Worm (Caenorhabditis elegans) whole organism, L4 larva: Measurements from ENCODE around the gene ckb-4.

ENCODE experiments used
- F10B5.3 ChIP-seq: sonication (generic microtip); optimal IDR thresholded peaks from 2 replicates; lab custom pipeline; 2016; ENCODE audit warnings: mild to moderate bottlenecking, missing genetic modification characterization, missing compliant biosample characterization
- F37D6.2 ChIP-seq: sonication (generic microtip); optimal IDR thresholded peaks from 2 replicates; lab custom pipeline; 2016; ENCODE audit warnings: mild to moderate bottlenecking, missing genetic modification characterization, missing compliant biosample characterization
- F49E8.2 ChIP-seq: sonication (generic microtip); optimal IDR thresholded peaks from 2 replicates; lab custom pipeline; 2016; ENCODE audit warnings: missing compliant biosample characterization, mild to moderate bottlenecking, missing genetic modification characterization, borderline replicate concordance
- T26A8.4 ChIP-seq: fragments of 200-800 bp; sonication (Bioruptor generic); IDR thresholded peaks from 2 replicates; pipeline ENCODE4 v1.3.6; 2022; ENCODE audit warnings: missing genetic modification characterization, missing compliant biosample characterization
- ZK337.2 ChIP-seq: fragments of 200-800 bp; sonication (Bioruptor generic); IDR thresholded peaks from 2 replicates; pipeline ENCODE4 v1.3.6; 2022; ENCODE audit warnings: missing genetic modification reagents, missing genetic modification characterization, missing compliant biosample characterization
- ZK546.5 ChIP-seq, 2 experiments: sonication (generic microtip); optimal IDR thresholded peaks; 2 replicates each; lab custom pipeline; 2017; ENCODE audit warnings: missing biosample characterization in 2 of 2, missing genetic modification characterization in 2 of 2
- aha-1 ChIP-seq: fragments of 150-350 bp; peaks from one replicate; lab custom pipeline; 2014; ENCODE audit warnings: missing biosample characterization, missing genetic modification characterization
- aly-2 ChIP-seq: sonication (generic microtip); optimal IDR thresholded peaks from 2 replicates; lab custom pipeline; 2018; ENCODE audit warnings: missing biosample characterization, missing genetic modification characterization
- ceh-28 ChIP-seq: fragments of 150-350 bp; optimal IDR thresholded peaks from 2 replicates; lab custom pipeline; 2014; ENCODE audit warnings: missing biosample characterization, missing genetic modification reagents, missing genetic modification characterization
- ceh-44 ChIP-seq: fragments of 200-800 bp; sonication (Bioruptor generic); IDR thresholded peaks from 2 replicates; pipeline ENCODE4 v1.3.6; 2022; ENCODE audit warnings: missing genetic modification reagents, missing genetic modification characterization, missing compliant biosample characterization
- daf-19 ChIP-seq: fragments of 200-800 bp; sonication (Bioruptor generic); conservative IDR thresholded peaks from 2 replicates; pipeline ENCODE4 v1.3.6; 2022; ENCODE audit warnings: missing genetic modification characterization, missing compliant biosample characterization
- daf-8 ChIP-seq: fragments of 200-800 bp; sonication (Bioruptor generic); IDR thresholded peaks from 2 replicates; pipeline ENCODE4 v1.3.6; 2022; ENCODE audit warnings: missing genetic modification characterization, missing compliant biosample characterization
- dmd-8 ChIP-seq: fragments of 200-800 bp; sonication (Bioruptor generic); IDR thresholded peaks from 2 replicates; pipeline ENCODE4 v1.3.6; 2022; ENCODE audit warnings: missing genetic modification characterization, missing compliant biosample characterization
- duxl-1 ChIP-seq: sonication (generic microtip); optimal IDR thresholded peaks from 2 replicates; lab custom pipeline; 2016; ENCODE audit warnings: mild to moderate bottlenecking, missing genetic modification characterization, moderate library complexity, missing compliant biosample characterization; ENCODE audit not compliant: poor library complexity
- egl-43 ChIP-seq: fragments of 200-800 bp; sonication (Bioruptor generic); IDR thresholded peaks from 2 replicates; pipeline ENCODE4 v1.3.6; 2022; ENCODE audit warnings: missing genetic modification reagents, missing genetic modification characterization, missing compliant biosample characterization
- gei-8 ChIP-seq: fragments of 200-800 bp; sonication (Bioruptor generic); optimal IDR thresholded peaks from 2 replicates; lab custom pipeline; 2018; ENCODE audit warnings: mild to moderate bottlenecking, missing genetic modification characterization, missing compliant biosample characterization
- hlh-11 ChIP-seq: fragments of 200-800 bp; sonication (Bioruptor generic); optimal IDR thresholded peaks from 2 replicates; lab custom pipeline; 2018; ENCODE audit warnings: mild to moderate bottlenecking, missing genetic modification characterization, missing compliant biosample characterization
- lin-1 ChIP-seq: fragments of 200-800 bp; sonication (Bioruptor generic); IDR thresholded peaks from 2 replicates; pipeline ENCODE4 v1.3.6; 2022; ENCODE audit warnings: missing genetic modification reagents, missing genetic modification characterization, missing compliant biosample characterization
- lin-13 ChIP-seq: fragments of 150-350 bp; optimal IDR thresholded peaks from 2 replicates; lab custom pipeline; 2014; ENCODE audit warnings: missing biosample characterization, missing genetic modification reagents, missing genetic modification characterization
- lin-39 ChIP-seq: fragments of 150-350 bp; optimal IDR thresholded peaks from 2 replicates; lab custom pipeline; 2014; ENCODE audit warnings: missing biosample characterization, missing genetic modification reagents, missing genetic modification characterization
- madf-5 ChIP-seq, 2 experiments: fragments of 200-800 bp; sonication (Bioruptor generic); IDR thresholded peaks; 2 replicates each; pipeline ENCODE4 v1.3.6; 2022; ENCODE audit warnings: missing compliant biosample characterization in 2 of 2, missing genetic modification characterization in 2 of 2
- mdt-29 ChIP-seq: fragments of 200-800 bp; sonication (Bioruptor generic); IDR thresholded peaks from 2 replicates; pipeline ENCODE4 v1.3.6; 2022; ENCODE audit warnings: missing genetic modification reagents, missing genetic modification characterization, missing compliant biosample characterization
- mep-1 ChIP-seq: fragments of 150-350 bp; sonication (generic microtip); optimal IDR thresholded peaks from 3 replicates; lab custom pipeline; 2014; ENCODE audit warnings: missing biosample characterization, missing genetic modification characterization
- mxl-3 ChIP-seq: fragments of 200-800 bp; sonication (Bioruptor generic); optimal IDR thresholded peaks from 2 replicates; lab custom pipeline; 2018; ENCODE audit warnings: mild to moderate bottlenecking, missing genetic modification characterization, missing compliant biosample characterization
- nhr-25 ChIP-seq: sonication (generic microtip); optimal IDR thresholded peaks from 2 replicates; lab custom pipeline; 2017; ENCODE audit warnings: missing genetic modification characterization, mild to moderate bottlenecking, missing compliant biosample characterization, antibody characterized with exemption, moderate library complexity, borderline replicate concordance; ENCODE audit not compliant: insufficient read depth
- nhr-42 ChIP-seq: fragments of 200-800 bp; sonication (Bioruptor generic); IDR thresholded peaks from 2 replicates; pipeline ENCODE4 v1.3.6; 2022; ENCODE audit warnings: missing genetic modification characterization, missing compliant biosample characterization
- nhr-76 ChIP-seq: fragments of 150-350 bp; optimal IDR thresholded peaks from 2 replicates; lab custom pipeline; 2014; ENCODE audit warnings: missing biosample characterization, missing genetic modification characterization
- pha-4 ChIP-seq, 2 experiments: fragments of 150-350 bp in 1 of 2; fragments of 200-800 bp in 1 of 2; sonication (Bioruptor generic) in 1 of 2; IDR thresholded peaks in 1 of 2; optimal IDR thresholded peaks in 1 of 2; 2 replicates each; pipeline versions ENCODE4 v1.3.6 to Lab custom; 2014 to 2022; ENCODE audit warnings: missing genetic modification characterization in 2 of 2, missing genetic modification reagents in 2 of 2, missing biosample characterization in 1 of 2, missing compliant biosample characterization in 1 of 2
- php-3 ChIP-seq: fragments of 200-800 bp; sonication (Bioruptor generic); IDR thresholded peaks from 2 replicates; pipeline ENCODE4 v1.3.6; 2022; ENCODE audit warnings: missing genetic modification reagents, missing genetic modification characterization, missing compliant biosample characterization
- pqm-1 ChIP-seq: sonication (generic microtip); optimal IDR thresholded peaks from 2 replicates; lab custom pipeline; 2017; ENCODE audit warnings: missing biosample characterization, missing genetic modification characterization
- saeg-2 ChIP-seq: fragments of 200-800 bp; sonication (Bioruptor generic); IDR thresholded peaks from 2 replicates; pipeline ENCODE4 v1.3.6; 2022; ENCODE audit warnings: missing genetic modification reagents, missing genetic modification characterization, missing compliant biosample characterization
- sdz-12 ChIP-seq: fragments of 200-800 bp; sonication (Bioruptor generic); optimal IDR thresholded peaks from 2 replicates; lab custom pipeline; 2018; ENCODE audit warnings: mild to moderate bottlenecking, missing genetic modification characterization, missing compliant biosample characterization
- tag-97 ChIP-seq: fragments of 200-800 bp; sonication (Bioruptor generic); IDR thresholded peaks from 2 replicates; pipeline ENCODE4 v1.3.6; 2022; ENCODE audit warnings: missing genetic modification characterization, missing compliant biosample characterization
- unc-130 ChIP-seq: sonication (generic microtip); optimal IDR thresholded peaks from 2 replicates; lab custom pipeline; 2016; ENCODE audit warnings: missing genetic modification reagents, missing genetic modification characterization, missing compliant biosample characterization
- vab-7 ChIP-seq: fragments of 200-800 bp; sonication (Bioruptor generic); IDR thresholded peaks from 2 replicates; pipeline ENCODE4 v1.3.6; 2022; ENCODE audit warnings: missing genetic modification reagents, missing genetic modification characterization, missing compliant biosample characterization
- zfp-2 ChIP-seq: sonication (generic microtip); optimal IDR thresholded peaks from 2 replicates; lab custom pipeline; 2016; ENCODE audit warnings: mild to moderate bottlenecking, missing genetic modification characterization, missing compliant biosample characterization
- zip-2 ChIP-seq: fragments of 150-350 bp; optimal IDR thresholded peaks from 2 replicates; lab custom pipeline; 2014; ENCODE audit warnings: missing biosample characterization, missing genetic modification characterization

Gene ckb-4

ce11 chrV:2122517-2122916 lies 13.3 kb upstream of the ckb-4 start, which contains the start of gene F22F7.2 (continued):
- TF ChIP-seq F37D6.2 = no peak
- TF ChIP-seq, all 104 proteins: peak for 8

- peak; percentile 91 for TF ChIP-seq aha-1 (tag; lab: Kevin White, UChicago)
- TF ChIP-seq F49E8.2 (tag; lab: Kevin White, UChicago) = no peak
These were observed 12.7 kb upstream of the ckb-4 start, which contains the start of gene F22F7.8 for ce11 chrV:2121910-2122362. TSS of gene F22F7.8 (minus strand) at chrV:2121960.

ce11 chrV:2119529-2119928 lies 10.3 kb upstream of the ckb-4 start, which contains the start of gene F22F7.11:
TSS of gene F22F7.11 (plus strand) at chrV:2119829.
- TF ChIP-seq mxl-3 (GFP tag; lab: Kevin White, UChicago) = no peak
- no peak for TF ChIP-seq nhr-25 (tag; lab: Kevin White, UChicago)
- TF ChIP-seq vab-7 = no peak
- TF ChIP-seq zip-2 (tag; lab: Kevin White, UChicago) = no peak
- no peak for TF ChIP-seq hlh-11 (tag; lab: Kevin White, UChicago)
- TF ChIP-seq lin-39 (tag; lab: Kevin White, UChicago) = no peak
- no peak for TF ChIP-seq T26A8.4 (GFP tag; lab: Robert Waterston, UW)
- TF ChIP-seq mep-1 (tag; lab: Kevin White, UChicago) = no peak
- no peak for TF ChIP-seq F49E8.2 (tag; lab: Kevin White, UChicago)
- TF ChIP-seq F10B5.3 (tag; lab: Kevin White, UChicago) = no peak
- TF ChIP-seq ceh-44 (GFP tag; lab: Robert Waterston, UW) = no peak

- TF ChIP-seq sdz-12 (GFP tag; lab: Kevin White, UChicago) (no peak), zfp-2 (tag; lab: Kevin White, UChicago) (no peak), lin-1 (GFP tag; lab: Robert Waterston, UW) (no peak), dmd-8 (GFP tag; lab: Robert Waterston, UW) (no peak), daf-19 (GFP tag; lab: Robert Waterston, UW) (no peak), nhr-42 (no peak), aly-2 (tag; lab: Kevin White, UChicago) (no peak), T26A8.4 (GFP tag; lab: Robert Waterston, UW) (no peak), egl-43 (GFP tag; lab: Robert Waterston, UW) (no peak), ZK337.2 (GFP tag; lab: Robert Waterston, UW) (no peak), mep-1 (tag; lab: Kevin White, UChicago) (no peak)
These were observed 9.3 kb upstream of the ckb-4 start, which contains the start of gene bgnt-1.2 for ce11 chrV:2118574-2118973. TSS of gene bgnt-1.2 (minus strand) at chrV:2118674.

ce11 chrV:2110368-2110767 lies 1.1 kb upstream of the ckb-4 start, which contains the start of gene F22F7.3:
TSS of gene F22F7.3 (plus strand) at chrV:2110668.
- TF ChIP-seq pqm-1 (tag; lab: Kevin White, UChicago) (no peak), php-3 (GFP tag; lab: Robert Waterston, UW) (no peak), zfp-2 (tag; lab: Kevin White, UChicago) (no peak), mep-1 (tag; lab: Kevin White, UChicago) (no peak), duxl-1 (tag; lab: Kevin White, UChicago) (no peak), saeg-2 (no peak), nhr-76 (tag; lab: Kevin White, UChicago) (no peak)

ce11 chrV:2105976-2106375 lies 3.3 kb downstream of the ckb-4 start, which contains the start of gene F22F7.4:
TSS of gene F22F7.4 (minus strand) at chrV:2106076.
- TF ChIP-seq unc-130 (no peak), mdt-29 (no peak), sdz-12 (GFP tag; lab: Kevin White, UChicago) (no peak), php-3 (GFP tag; lab: Robert Waterston, UW) (no peak), ZK546.5 (tag; optimal IDR thresholded peaks at IDR 0.05; lab: Kevin White, UChicago) (no peak), madf-5 (GFP tag; IDR thresholded peaks at IDR 0.05; lab: Robert Waterston, UW) (no peak), ceh-28 (no peak), daf-8 (GFP tag; lab: Robert Waterston, UW) (no peak), aly-2 (tag; lab: Kevin White, UChicago) (no peak), gei-8 (GFP tag; lab: Kevin White, UChicago) (no peak), tag-97 (GFP tag; lab: Robert Waterston, UW) (no peak), pha-4 (GFP tag; IDR thresholded peaks at IDR 0.05; lab: Robert Waterston, UW) (no peak), pha-4 (tag; optimal IDR thresholded peaks at IDR 0.05; lab: Kevin White, UChicago) (no peak), aha-1 (tag; lab: Kevin White, UChicago) (no peak), lin-13 (GFP tag; lab: Kevin White, UChicago) (no peak), T26A8.4 (GFP tag; lab: Robert Waterston, UW) (no peak)
